Worm (Caenorhabditis elegans): ENCODE measurements around the gene mec-2.

Gene mec-2

DNA sequence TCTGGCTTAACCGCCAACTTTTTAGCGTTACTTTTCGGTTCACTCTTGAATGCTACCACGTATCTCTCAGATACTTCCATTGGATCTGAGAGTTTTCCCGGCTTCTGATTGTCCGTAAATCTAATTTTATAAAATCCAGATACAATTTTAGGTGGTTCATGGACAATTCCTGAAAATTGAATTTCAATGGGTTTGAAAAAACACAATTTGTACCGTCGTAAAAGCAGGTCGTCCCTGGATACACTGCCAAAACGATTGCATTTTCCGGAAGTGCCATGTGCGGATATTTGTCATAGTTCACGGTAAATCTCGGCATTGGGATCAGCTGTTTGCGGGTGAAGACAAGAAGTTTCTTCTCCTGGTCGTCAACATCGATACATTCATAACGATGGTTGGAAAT is 72.0 kb downstream of the mec-2 start:
- TF ChIP-seq madf-3 (GFP tag; IDR thresholded peaks at IDR 0.05) (no peak), attf-6 (GFP tag; IDR thresholded peaks at IDR 0.05) (no peak), repo-1 (tag; optimal IDR thresholded peaks at IDR 0.05) (no peak), lag-1 (GFP tag; IDR thresholded peaks at IDR 0.05) (no peak), sea-2 (GFP tag; IDR thresholded peaks at IDR 0.05) (no peak), ztf-22 (GFP tag; optimal IDR thresholded peaks at IDR 0.05) (no peak), mxl-1 (tag; optimal IDR thresholded peaks at IDR 0.05) (no peak), bed-1 (GFP tag; IDR thresholded peaks at IDR 0.05) (no peak), madf-6 (GFP tag; IDR thresholded peaks at IDR 0.05) (no peak), F57A8.1 (GFP tag; optimal IDR thresholded peaks at IDR 0.05) (no peak), tbp1 (GFP tag; optimal IDR thresholded peaks at IDR 0.05) (no peak), mel-28 (tag; optimal IDR thresholded peaks at IDR 0.05; ENCODE audit: borderline replicate concordance) (no peak), Y56A3A.18 (GFP tag; IDR thresholded peaks at IDR 0.05) (no peak), lin-54 (GFP tag; optimal IDR thresholded peaks at IDR 0.05) (no peak), Y95B8A.8 (GFP tag; IDR thresholded peaks at IDR 0.05) (no peak), tlf-1 (GFP tag; optimal IDR thresholded peaks at IDR 0.05) (no peak), lin-40 (tag; optimal IDR thresholded peaks at IDR 0.05) (no peak), somi-1 (GFP tag; optimal IDR thresholded peaks at IDR 0.05) (no peak), sdz-38 (tag; optimal IDR thresholded peaks at IDR 0.05) (no peak)
